Fruit fly (Drosophila melanogaster) whole organism, embryonic: ENCODE results near the gene pygo.
A peak's percentile ranks its signal among the peaks of the same experiment; 100 is the strongest.

Experiments
- Aef1 ChIP-seq: fragments of 200-800 bp; sonication (Bioruptor generic); IDR thresholded peaks from 3 replicates; pipeline ENCODE4 v1.3.6; 2022; ENCODE audit warnings: missing biosample characterization, missing genetic modification characterization
- C15 ChIP-seq: fragments of 200-800 bp; sonication (Bioruptor generic); IDR thresholded peaks from 3 replicates; pipeline ENCODE4 v1.3.6; 2022; ENCODE audit warnings: missing biosample characterization, missing genetic modification characterization
- CG12219 ChIP-seq: fragments of 200-800 bp; sonication (Bioruptor generic); optimal IDR thresholded peaks from 3 replicates; lab custom pipeline; 2018; ENCODE audit warnings: missing biosample characterization, mild to moderate bottlenecking, missing genetic modification characterization
- CG13775 ChIP-seq: fragments of 200-800 bp; sonication (Bioruptor generic); optimal IDR thresholded peaks from 3 replicates; lab custom pipeline; 2017; ENCODE audit warnings: missing biosample characterization, mild to moderate bottlenecking, missing genetic modification characterization
- CG13894 ChIP-seq: fragments of 200-800 bp; sonication (Bioruptor generic); optimal IDR thresholded peaks from 3 replicates; lab custom pipeline; 2018; ENCODE audit warnings: missing biosample characterization, mild to moderate bottlenecking, missing genetic modification characterization, moderate library complexity
- CG15601 ChIP-seq: fragments of 200-800 bp; sonication (Bioruptor generic); optimal IDR thresholded peaks from 3 replicates; lab custom pipeline; 2019; ENCODE audit warnings: missing biosample characterization, mild to moderate bottlenecking, missing genetic modification characterization, moderate library complexity
- CG17186 ChIP-seq: fragments of 200-800 bp; sonication (Bioruptor generic); optimal IDR thresholded peaks from 3 replicates; lab custom pipeline; 2017; ENCODE audit warnings: missing biosample characterization, missing genetic modification reagents, missing genetic modification characterization
- CG17802 ChIP-seq: fragments of 200-800 bp; sonication (Bioruptor generic); optimal IDR thresholded peaks from 2 replicates; lab custom pipeline; 2018; ENCODE audit warnings: missing biosample characterization, mild to moderate bottlenecking, missing genetic modification characterization, moderate library complexity
- CG1792 ChIP-seq: fragments of 200-800 bp; sonication (Bioruptor generic); optimal IDR thresholded peaks from 2 replicates; lab custom pipeline; 2016; ENCODE audit warnings: missing biosample characterization, missing genetic modification characterization
- CG18476 ChIP-seq: fragments of 200-800 bp; sonication (Bioruptor generic); optimal IDR thresholded peaks from 2 replicates; lab custom pipeline; 2016; ENCODE audit warnings: missing biosample characterization, mild to moderate bottlenecking, missing genetic modification characterization
- CG31224 ChIP-seq: fragments of 200-800 bp; sonication (Bioruptor generic); IDR thresholded peaks from 2 replicates; pipeline ENCODE4 v1.3.6; 2022; ENCODE audit warnings: missing biosample characterization, missing genetic modification characterization
- CG3163 ChIP-seq: fragments of 200-800 bp; sonication (Bioruptor generic); optimal IDR thresholded peaks from 3 replicates; lab custom pipeline; 2016; ENCODE audit warnings: missing biosample characterization, missing genetic modification characterization
- CG3726 ChIP-seq: fragments of 200-800 bp; sonication (Bioruptor generic); IDR thresholded peaks from 3 replicates; pipeline ENCODE4, ENCODE4 v1.3.6; 2022; ENCODE audit warnings: missing biosample characterization, missing genetic modification characterization
- CG4404 ChIP-seq: fragments of 200-800 bp; sonication (Bioruptor generic); IDR thresholded peaks from 2 replicates; pipeline ENCODE4 v1.3.6; 2022; ENCODE audit warnings: missing biosample characterization, missing genetic modification characterization
- CG4707 ChIP-seq: fragments of 200-800 bp; sonication (Bioruptor generic); optimal IDR thresholded peaks from 2 replicates; lab custom pipeline; 2018; ENCODE audit warnings: missing biosample characterization, mild to moderate bottlenecking, missing genetic modification characterization, moderate library complexity
- CG6765 ChIP-seq: fragments of 200-800 bp; sonication (Bioruptor generic); optimal IDR thresholded peaks from 3 replicates; lab custom pipeline; 2017; ENCODE audit warnings: missing biosample characterization, mild to moderate bottlenecking, missing genetic modification characterization
- CG9215 ChIP-seq: fragments of 200-800 bp; sonication (Bioruptor generic); IDR thresholded peaks from 2 replicates; pipeline ENCODE4 v1.3.6; 2022; ENCODE audit warnings: missing biosample characterization, missing genetic modification characterization
- CG9727 ChIP-seq: fragments of 200-800 bp; sonication (Bioruptor generic); optimal IDR thresholded peaks from 3 replicates; lab custom pipeline; 2017; ENCODE audit warnings: missing biosample characterization, mild to moderate bottlenecking, missing genetic modification characterization
- Dek ChIP-seq: fragments of 200-800 bp; sonication (Bioruptor generic); optimal IDR thresholded peaks from 3 replicates; lab custom pipeline; 2019; ENCODE audit warnings: missing biosample characterization, mild to moderate bottlenecking, missing genetic modification characterization, moderate library complexity
- Dp ChIP-seq: fragments of 200-800 bp; sonication (Bioruptor generic); optimal IDR thresholded peaks from 2 replicates; lab custom pipeline; 2018; ENCODE audit warnings: missing biosample characterization, mild to moderate bottlenecking, missing genetic modification characterization, moderate library complexity
- Ets65A ChIP-seq: fragments of 200-800 bp; sonication (Bioruptor generic); peaks from one replicate; lab custom pipeline; 2016; ENCODE audit warnings: missing biosample characterization, missing genetic modification characterization
- Fer1 ChIP-seq: fragments of 200-800 bp; sonication (Bioruptor generic); optimal IDR thresholded peaks from 2 replicates; lab custom pipeline; 2017; ENCODE audit warnings: missing biosample characterization, mild to moderate bottlenecking, missing genetic modification characterization
- HmgZ ChIP-seq: fragments of 200-800 bp; sonication (Bioruptor generic); optimal IDR thresholded peaks from 2 replicates; lab custom pipeline; 2018; ENCODE audit warnings: missing biosample characterization, mild to moderate bottlenecking, missing genetic modification characterization
- NC2β ChIP-seq: fragments of 200-800 bp; sonication (Bioruptor generic); optimal IDR thresholded peaks from 2 replicates; lab custom pipeline; 2016; ENCODE audit warnings: missing biosample characterization, missing genetic modification characterization
- Oli ChIP-seq: fragments of 200-800 bp; sonication (Bioruptor generic); optimal IDR thresholded peaks from 2 replicates; lab custom pipeline; 2018; ENCODE audit warnings: missing biosample characterization, mild to moderate bottlenecking, missing genetic modification characterization, moderate library complexity
- Ptx1 ChIP-seq: fragments of 200-800 bp; sonication (Bioruptor generic); IDR thresholded peaks from 2 replicates; pipeline ENCODE4 v1.3.6; 2022; ENCODE audit warnings: missing biosample characterization, missing genetic modification characterization
- Usf ChIP-seq: fragments of 200-800 bp; sonication (Bioruptor generic); optimal IDR thresholded peaks from 2 replicates; lab custom pipeline; 2017; ENCODE audit warnings: missing genotype, missing biosample characterization, missing genetic modification characterization
- ab ChIP-seq: fragments of 200-800 bp; sonication (Bioruptor generic); optimal IDR thresholded peaks from 2 replicates; lab custom pipeline; 2016; ENCODE audit warnings: missing biosample characterization, missing genetic modification characterization
- ato ChIP-seq: fragments of 200-800 bp; sonication (Bioruptor generic); IDR thresholded peaks from 2 replicates; pipeline ENCODE4 v1.3.6; 2022; ENCODE audit warnings: missing biosample characterization, missing genetic modification characterization; ENCODE audit not compliant: partially characterized antibody
- bsh ChIP-seq, 2 experiments: fragments of 200-800 bp; sonication (Bioruptor generic); optimal IDR thresholded peaks; 2 replicates each; lab custom pipeline; 2017 to 2018; ENCODE audit warnings: mild to moderate bottlenecking in 2 of 2, missing biosample characterization in 2 of 2, missing genetic modification characterization in 2 of 2, moderate library complexity in 1 of 2
- cg ChIP-seq: fragments of 200-800 bp; sonication (Bioruptor generic); optimal IDR thresholded peaks from 3 replicates; lab custom pipeline; 2019; ENCODE audit warnings: missing biosample characterization, mild to moderate bottlenecking, missing genetic modification characterization, moderate library complexity
- fd102C ChIP-seq: fragments of 200-800 bp; sonication (Bioruptor generic); optimal IDR thresholded peaks from 2 replicates; lab custom pipeline; 2018; ENCODE audit warnings: missing biosample characterization, mild to moderate bottlenecking, missing genetic modification characterization, moderate library complexity
- fru ChIP-seq: fragments of >200 bp; optimal IDR thresholded peaks from 2 replicates; lab custom pipeline; 2017
- gcm ChIP-seq: fragments of 200-800 bp; sonication (Bioruptor generic); optimal IDR thresholded peaks from 2 replicates; lab custom pipeline; 2019; ENCODE audit warnings: missing biosample characterization, mild to moderate bottlenecking, missing genetic modification characterization, moderate library complexity
- gcm2 ChIP-seq: fragments of 200-800 bp; sonication (Bioruptor generic); optimal IDR thresholded peaks from 2 replicates; lab custom pipeline; 2016; ENCODE audit warnings: missing biosample characterization, missing genetic modification characterization
- gsb ChIP-seq: fragments of 200-800 bp; sonication (Bioruptor generic); IDR thresholded peaks from 2 replicates; pipeline ENCODE4 v1.3.6; 2022; ENCODE audit warnings: missing biosample characterization, missing genetic modification characterization
- insv ChIP-seq, 2 experiments: fragments of 200-800 bp; sonication (Bioruptor generic); optimal IDR thresholded peaks; 3 replicates each; lab custom pipeline; 2016 to 2018; ENCODE audit warnings: missing biosample characterization in 2 of 2, missing genetic modification characterization in 2 of 2
- jigr1 ChIP-seq: fragments of 200-800 bp; sonication (Bioruptor generic); IDR thresholded peaks from 3 replicates; pipeline ENCODE4 v1.3.6; 2022; ENCODE audit warnings: missing biosample characterization, missing genetic modification characterization
- jumu ChIP-seq: fragments of 200-800 bp; sonication (Bioruptor generic); optimal IDR thresholded peaks from 3 replicates; lab custom pipeline; 2016; ENCODE audit warnings: missing biosample characterization, missing genetic modification characterization
- lbe ChIP-seq: fragments of 200-800 bp; sonication (Bioruptor generic); optimal IDR thresholded peaks from 2 replicates; lab custom pipeline; 2016; ENCODE audit warnings: missing biosample characterization, mild to moderate bottlenecking, missing genetic modification characterization
- lilli ChIP-seq: fragments of 200-800 bp; sonication (Bioruptor generic); optimal IDR thresholded peaks from 3 replicates; lab custom pipeline; 2016; ENCODE audit warnings: missing biosample characterization, missing genetic modification characterization
- pnt ChIP-seq: fragments of 200-800 bp; sonication (Bioruptor generic); optimal IDR thresholded peaks from 3 replicates; lab custom pipeline; 2016; ENCODE audit warnings: missing biosample characterization, missing genetic modification characterization
- prd ChIP-seq, 3 experiments: fragments of >200 bp in 2 of 3; fragments of 200-800 bp in 1 of 3; sonication (Bioruptor generic) in 1 of 3; optimal IDR thresholded peaks in 2 of 3; IDR thresholded peaks in 1 of 3; 2 replicates in 2 of 3; 3 replicates in 1 of 3; pipeline versions ENCODE4 v1.3.6 to Lab custom; 2017 to 2022; ENCODE audit warnings: missing biosample characterization in 1 of 3, missing genetic modification characterization in 1 of 3
- repo ChIP-seq: fragments of 200-800 bp; sonication (Bioruptor generic); optimal IDR thresholded peaks from 2 replicates; lab custom pipeline; 2016; ENCODE audit warnings: missing biosample characterization, missing genetic modification characterization
- scrt ChIP-seq: fragments of 200-800 bp; sonication (Bioruptor generic); optimal IDR thresholded peaks from 2 replicates; lab custom pipeline; 2018; ENCODE audit warnings: missing biosample characterization, mild to moderate bottlenecking, missing genetic modification characterization, moderate library complexity
- slbo ChIP-seq: fragments of 200-800 bp; sonication (Bioruptor generic); IDR thresholded peaks from 2 replicates; pipeline ENCODE4 v1.3.6; 2022; ENCODE audit warnings: missing biosample characterization, missing genetic modification characterization
- tin ChIP-seq: fragments of 200-800 bp; sonication (Bioruptor generic); optimal IDR thresholded peaks from 3 replicates; lab custom pipeline; 2016; ENCODE audit warnings: missing biosample characterization, missing genetic modification characterization
- twi ChIP-seq: fragments of 200-800 bp; optimal IDR thresholded peaks from 2 replicates; lab custom pipeline; 2019; ENCODE audit warnings: missing biosample characterization, mild to moderate bottlenecking, missing genetic modification characterization, moderate library complexity
- unc-4 ChIP-seq: fragments of 200-800 bp; sonication (Bioruptor generic); IDR thresholded peaks from 2 replicates; pipeline ENCODE4 v1.3.6; 2022; ENCODE audit warnings: missing biosample characterization, missing genetic modification characterization; ENCODE audit not compliant: partially characterized antibody
- usp ChIP-seq: fragments of >200 bp; optimal IDR thresholded peaks from 2 replicates; lab custom pipeline; 2017; ENCODE audit warnings: missing biosample characterization, missing genetic modification characterization

The pygo gene

DNA sequence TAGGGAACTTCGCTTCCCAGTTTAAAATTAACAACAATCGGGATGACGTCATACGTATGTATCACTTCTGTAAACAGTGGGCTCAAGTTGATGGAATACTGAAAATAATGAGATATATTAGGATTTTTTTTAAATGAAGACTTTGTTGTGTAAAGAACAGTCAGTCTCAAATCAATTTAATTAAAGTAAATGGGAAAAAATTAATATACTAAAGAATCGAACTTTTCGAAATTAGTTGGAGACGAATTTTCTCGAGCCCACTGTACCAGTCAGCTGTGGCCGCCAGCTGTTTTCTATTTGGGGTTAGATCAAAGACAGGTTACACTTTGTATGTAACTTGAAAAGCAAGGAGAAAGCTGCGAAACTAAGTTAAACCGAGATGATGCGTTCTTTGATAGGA is 7.9 kb upstream of the pygo start, which contains the start of gene CG1635 (continued):
- TF ChIP-seq prd (optimal IDR thresholded peaks at IDR 0.05; lab: Kevin White, UChicago): no peak
- peak; percentile 99 for TF ChIP-seq prd (GFP tag; IDR thresholded peaks at IDR 0.05; lab: Robert Waterston, UW)
- TF ChIP-seq fd102C: peak; percentile 95
- peak; percentile 74 to 87 for TF ChIP-seq insv (GFP tag; optimal IDR thresholded peaks at IDR 0.05; lab: Kevin White, UChicago)
- no peak; the same call in 1 of the 2 replicates for TF ChIP-seq ato (GFP tag; lab: Robert Waterston, UW)
- peak; percentile 100 for TF ChIP-seq gcm
- TF ChIP-seq Fer1 (GFP tag; lab: Kevin White, UChicago): peak; percentile 100
- 0 out of 2 replicates have a peak, but pooled peaks have one; percentile 45 for TF ChIP-seq unc-4 (GFP tag; lab: Robert Waterston, UW)
- peak; percentile 4 for TF ChIP-seq cg (GFP tag; lab: Kevin White, UChicago)
- TF ChIP-seq gsb (GFP tag; lab: Robert Waterston, UW): peak; percentile 99
- no peak for TF ChIP-seq fru
- TF ChIP-seq Ptx1 (GFP tag; lab: Robert Waterston, UW): peak; percentile 99
- TF ChIP-seq Oli (tag; lab: Kevin White, UChicago): peak; percentile 100
- peak; percentile 98 for TF ChIP-seq CG3726 (GFP tag; lab: Robert Waterston, UW)
- TF ChIP-seq jigr1 (GFP tag; lab: Robert Waterston, UW): peak; percentile 97
- TF ChIP-seq usp: no peak
- peak; percentile 99 for TF ChIP-seq C15
- peak; percentile 97 for TF ChIP-seq jumu
- peak; percentile 99 for TF ChIP-seq CG12219 (GFP tag; lab: Kevin White, UChicago)
- peak; percentile 98 for TF ChIP-seq CG31224 (GFP tag; lab: Robert Waterston, UW)
- peak; percentile 89 for TF ChIP-seq CG3163
- TF ChIP-seq twi (tag; lab: Kevin White, UChicago): peak; percentile 99
- peak; percentile 99 for TF ChIP-seq Aef1
- peak; percentile 92 for TF ChIP-seq CG17802 (tag; lab: Kevin White, UChicago)
- peak; percentile 99 for TF ChIP-seq CG13894 (tag; lab: Kevin White, UChicago)
- TF ChIP-seq CG17186 (GFP tag; lab: Kevin White, UChicago): peak; percentile 94
- peak; percentile 87 for TF ChIP-seq pnt
- TF ChIP-seq NC2β (GFP tag; lab: Kevin White, UChicago): peak; percentile 97
- peak; percentile 97 for TF ChIP-seq lbe
- TF ChIP-seq repo (GFP tag; lab: Kevin White, UChicago): peak; percentile 90
- peak; percentile 98 for TF ChIP-seq CG9215
- peak; percentile 98 for TF ChIP-seq Usf (GFP tag; lab: Kevin White, UChicago)
- TF ChIP-seq CG18476: peak; percentile 99
- peak; percentile 99 for TF ChIP-seq CG15601 (tag; lab: Kevin White, UChicago)
- TF ChIP-seq tin (GFP tag; lab: Kevin White, UChicago): peak; percentile 99
- TF ChIP-seq scrt: peak; percentile 98
- TF ChIP-seq CG1792: peak; percentile 97
- peak; percentile 98 for TF ChIP-seq CG9727
- peak; percentile 100 for TF ChIP-seq CG6765 (GFP tag; lab: Kevin White, UChicago)
- TF ChIP-seq HmgZ (tag; lab: Kevin White, UChicago): peak; percentile 100
- TF ChIP-seq CG4404 (GFP tag; lab: Robert Waterston, UW): peak; percentile 97
- TF ChIP-seq Ets65A: peak; percentile 90
- peak; percentile 90 for TF ChIP-seq ab (GFP tag; lab: Kevin White, UChicago)
- TF ChIP-seq bsh (GFP tag; optimal IDR thresholded peaks at IDR 0.05; lab: Kevin White, UChicago): peak; percentile 97 to 100
- TF ChIP-seq slbo: peak; percentile 99
- TF ChIP-seq CG4707: peak; percentile 99
- TF ChIP-seq lilli (GFP tag; lab: Kevin White, UChicago): peak; percentile 99
- TF ChIP-seq CG13775: peak; percentile 99
- TF ChIP-seq Dek (tag; lab: Kevin White, UChicago): peak; percentile 99
- TF ChIP-seq Dp (GFP tag; lab: Kevin White, UChicago): peak; percentile 51
- TF ChIP-seq gcm2 (GFP tag; lab: Kevin White, UChicago): peak; percentile 97
